Worm (Caenorhabditis elegans): Measurements from ENCODE around the gene mutd-1.

mutd-1 gene

DNA sequence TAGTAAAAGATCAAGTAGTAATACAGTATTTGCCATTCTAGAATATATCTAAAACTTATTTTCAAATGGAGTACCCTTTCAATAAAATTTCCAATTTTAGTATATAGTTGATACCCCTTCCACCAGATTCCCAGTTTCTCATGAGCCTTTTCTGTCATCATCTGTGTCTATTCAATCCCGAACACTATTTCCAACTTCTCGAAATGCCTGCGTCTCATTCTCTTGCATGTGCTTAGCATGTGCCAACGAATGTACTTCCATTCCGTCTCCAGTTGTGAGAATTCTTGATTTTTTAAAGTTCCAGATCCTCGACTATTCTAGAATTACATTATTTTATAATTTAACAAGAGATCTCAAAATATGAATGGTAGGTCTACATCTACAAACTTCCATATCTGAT lies 32.7 kb upstream of the mutd-1 start, which contains the start of gene C42D4.18:
Gene C42D4.18, plus strand, starts transcription at position 231 of the 400 bp plus-strand sequence.
- TF ChIP-seq hmg-1.2 (GFP tag; IDR thresholded peaks at IDR 0.05) = peak; percentile 90
- no peak for TF ChIP-seq F49E8.2 (tag; optimal IDR thresholded peaks at IDR 0.05; ENCODE audit: insufficient read depth)
- TF ChIP-seq sptf-2 (GFP tag; optimal IDR thresholded peaks at IDR 0.05) = no peak

DNA sequence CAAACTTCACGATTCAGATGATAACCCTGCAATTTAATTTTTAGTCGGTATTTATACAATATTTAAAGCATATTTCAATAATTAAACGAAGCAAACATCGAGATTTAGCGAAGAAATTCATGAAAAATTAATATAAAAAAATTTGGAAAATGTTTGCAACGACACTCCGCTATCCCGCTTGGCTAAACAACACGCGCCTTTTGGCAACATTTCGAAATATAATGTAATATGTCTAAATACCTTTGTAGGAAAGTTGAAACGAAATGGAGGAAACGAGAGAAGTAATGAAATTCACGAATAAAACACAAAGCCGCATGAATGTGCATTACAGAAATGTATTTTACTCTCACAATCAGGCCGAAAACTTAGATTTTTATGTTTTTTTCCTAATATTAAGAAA lies 31.8 kb upstream of the mutd-1 start, which contains the start of gene rpc-1:
Gene rpc-1, minus strand, starts transcription at position 26 of the 400 bp plus-strand sequence.
- no peak for TF ChIP-seq ceh-58 (GFP tag; IDR thresholded peaks at IDR 0.05)
- TF ChIP-seq repo-1 (tag; optimal IDR thresholded peaks at IDR 0.05) = no peak
- TF ChIP-seq Y53F4B.3 (GFP tag; IDR thresholded peaks at IDR 0.05) = no peak
- TF ChIP-seq cebp-1 (GFP tag; IDR thresholded peaks at IDR 0.05) = peak; percentile 43; the same call in 1 of the 2 replicates
- TF ChIP-seq cebp-1 (tag; optimal IDR thresholded peaks at IDR 0.05) = peak; percentile 88
- no peak for TF ChIP-seq akir-1 (GFP tag; optimal IDR thresholded peaks at IDR 0.05)
- no peak for TF ChIP-seq nhr-80 (tag; optimal IDR thresholded peaks at IDR 0.05)
- peak; percentile 91 for TF ChIP-seq attf-3 (GFP tag; conservative IDR thresholded peaks at IDR 0.05)
- TF ChIP-seq nhr-27 (tag; optimal IDR thresholded peaks at IDR 0.05) = no peak
- no peak for TF ChIP-seq C06A6.2 (GFP tag; conservative IDR thresholded peaks at IDR 0.05)
- no peak for TF ChIP-seq egrh-3 (GFP tag; IDR thresholded peaks at IDR 0.05)
- TF ChIP-seq mes-4 (tag; optimal IDR thresholded peaks at IDR 0.05) = no peak
- TF ChIP-seq dpff-1 (tag; optimal IDR thresholded peaks at IDR 0.05) = no peak

DNA sequence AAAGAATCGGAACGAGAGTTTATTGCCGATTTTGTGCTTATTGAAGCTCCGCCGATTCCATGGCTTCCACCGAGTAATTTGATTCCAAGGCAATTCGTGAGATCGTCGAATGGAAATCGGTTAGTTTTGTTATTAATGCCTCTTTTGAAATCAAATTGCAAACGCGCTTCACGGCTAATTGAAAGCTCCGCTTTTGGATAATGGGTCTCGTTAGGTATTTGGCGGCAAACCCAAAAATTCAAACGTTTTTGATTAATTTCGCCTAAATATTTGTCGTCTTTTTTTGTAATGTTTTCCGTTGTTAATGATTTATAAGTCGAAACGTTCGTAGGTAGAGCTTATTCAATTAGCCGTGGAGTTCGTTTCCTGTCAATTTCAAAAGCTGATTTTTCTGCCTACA lies 25.7 kb upstream of the mutd-1 start:
- TF ChIP-seq mxl-1 (tag; optimal IDR thresholded peaks at IDR 0.05) (no peak), hrde-1 (tag; optimal IDR thresholded peaks at IDR 0.05; ENCODE audit: borderline replicate concordance) (peak; percentile 11), hsf-1 (GFP tag; IDR thresholded peaks at IDR 0.05) (no peak), madf-3 (GFP tag; IDR thresholded peaks at IDR 0.05) (no peak), mcd-1 (GFP tag; IDR thresholded peaks at IDR 0.05) (no peak)

DNA sequence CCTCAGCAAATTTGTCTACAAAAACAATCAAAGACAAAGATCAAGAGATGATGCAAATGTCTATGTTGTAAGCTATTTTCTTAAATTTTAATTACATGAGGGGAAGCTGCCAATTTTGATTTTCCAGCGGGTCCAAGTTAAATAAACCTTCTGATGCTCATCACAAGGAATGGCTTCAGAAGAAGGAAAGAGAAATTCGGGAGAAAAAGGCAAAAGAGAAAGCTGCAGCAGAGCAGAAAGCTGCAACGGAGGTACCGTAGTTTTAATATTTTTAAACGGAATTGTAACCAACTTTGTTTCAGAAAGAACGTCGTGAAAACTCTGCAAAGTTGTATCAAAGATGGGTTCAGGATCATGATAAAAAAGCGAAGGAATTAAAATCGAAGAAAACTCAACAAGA lies 24.3 kb upstream of the mutd-1 start:
- TF ChIP-seq D2030.7 (GFP tag; IDR thresholded peaks at IDR 0.05) (no peak), F57C9.4 (tag; optimal IDR thresholded peaks at IDR 0.05) (no peak), nhr-179 (tag; optimal IDR thresholded peaks at IDR 0.05) (no peak), ztf-6 (GFP tag; IDR thresholded peaks at IDR 0.05) (no peak), F39B2.1 (GFP tag; IDR thresholded peaks at IDR 0.05) (no peak), nfyb-1 (GFP tag; IDR thresholded peaks at IDR 0.05) (no peak), ztf-25 (GFP tag; IDR thresholded peaks at IDR 0.05) (no peak), him-1 (tag; optimal IDR thresholded peaks at IDR 0.05) (no peak), B0261.1 (tag; optimal IDR thresholded peaks at IDR 0.05) (no peak), sptf-2 (GFP tag; optimal IDR thresholded peaks at IDR 0.05) (no peak), athp-1 (tag; optimal IDR thresholded peaks at IDR 0.05) (no peak), chd-7 (tag; optimal IDR thresholded peaks at IDR 0.05) (no peak)

DNA sequence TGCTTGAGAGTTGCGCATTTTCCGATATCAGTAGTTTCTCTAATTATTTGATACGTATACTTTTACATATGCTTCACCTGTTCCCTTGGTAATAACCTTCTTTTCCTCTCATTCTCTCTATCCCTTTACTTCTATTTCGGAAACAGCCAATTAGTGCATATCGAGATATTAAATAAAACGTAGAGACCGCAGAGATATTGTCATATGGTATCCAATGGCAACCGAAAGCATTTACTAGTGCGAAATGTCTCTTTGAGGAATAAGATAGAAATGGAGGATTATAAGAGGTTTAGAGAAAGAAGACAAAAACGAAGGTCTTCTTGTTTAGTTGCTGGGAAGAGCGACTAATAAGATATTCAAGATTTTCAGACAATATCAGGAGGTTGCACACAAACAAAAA lies 22.5 kb upstream of the mutd-1 start, which contains the start of gene maph-9:
Gene maph-9, plus strand, starts transcription at position 273 of the 400 bp plus-strand sequence.
- TF ChIP-seq C06A6.2 (GFP tag; conservative IDR thresholded peaks at IDR 0.05) = no peak
- TF ChIP-seq lin-54 (GFP tag; optimal IDR thresholded peaks at IDR 0.05) = no peak
- no peak for TF ChIP-seq F57A8.1 (GFP tag; optimal IDR thresholded peaks at IDR 0.05)
- TF ChIP-seq ekl-4 (GFP tag; IDR thresholded peaks at IDR 0.05) = no peak
- no peak for TF ChIP-seq tlf-1 (GFP tag; optimal IDR thresholded peaks at IDR 0.05)
- no peak for TF ChIP-seq ceh-58 (GFP tag; IDR thresholded peaks at IDR 0.05)
- no peak for TF ChIP-seq ztf-18 (tag; optimal IDR thresholded peaks at IDR 0.05)
- TF ChIP-seq rcor-1 (GFP tag; IDR thresholded peaks at IDR 0.05) = no peak
- TF ChIP-seq atf-7 (tag; optimal IDR thresholded peaks at IDR 0.05) = no peak
- TF ChIP-seq nhr-80 (tag; optimal IDR thresholded peaks at IDR 0.05) = no peak
- no peak for TF ChIP-seq madf-6 (GFP tag; IDR thresholded peaks at IDR 0.05)
- no peak for TF ChIP-seq nhr-120 (GFP tag; IDR thresholded peaks at IDR 0.05)
- no peak for TF ChIP-seq snpc-4 (GFP tag; optimal IDR thresholded peaks at IDR 0.05)
- no peak for TF ChIP-seq snpc-4 (tag; optimal IDR thresholded peaks at IDR 0.05)
- TF ChIP-seq hlh-26 (GFP tag; conservative IDR thresholded peaks at IDR 0.05) = no peak
- no peak for TF ChIP-seq dpl-1 (GFP tag; optimal IDR thresholded peaks at IDR 0.05)
